Fruit fly (Drosophila melanogaster) whole organism, embryonic: ENCODE results near the gene Mst36Fb.
A peak's percentile ranks its signal among the peaks of the same experiment; 100 is the strongest.

Source experiments
- Ada2b ChIP-seq: fragments of 200-800 bp; sonication (Bioruptor generic); IDR thresholded peaks from 2 replicates; pipeline ENCODE4 v1.3.6; 2022; ENCODE audit warnings: missing biosample characterization, missing genetic modification characterization
- Atf-2 ChIP-seq: fragments of 200-800 bp; sonication (Bioruptor generic); optimal IDR thresholded peaks from 2 replicates; lab custom pipeline; 2016; ENCODE audit warnings: missing biosample characterization, missing genetic modification characterization
- Atf3 ChIP-seq: fragments of 200-800 bp; sonication (Bioruptor generic); optimal IDR thresholded peaks from 3 replicates; lab custom pipeline; 2016; ENCODE audit warnings: missing biosample characterization, missing genetic modification characterization
- Bdp1 ChIP-seq: fragments of 200-800 bp; sonication (Bioruptor generic); optimal IDR thresholded peaks from 3 replicates; lab custom pipeline; 2016; ENCODE audit warnings: missing biosample characterization, missing genetic modification characterization
- Blimp-1 ChIP-seq: fragments of 200-800 bp; sonication (Bioruptor generic); optimal IDR thresholded peaks from 3 replicates; lab custom pipeline; 2018; ENCODE audit warnings: missing biosample characterization, missing genetic modification characterization, mild to moderate bottlenecking, moderate library complexity, missing genetic modification reagents
- C15 ChIP-seq: fragments of 200-800 bp; sonication (Bioruptor generic); IDR thresholded peaks from 3 replicates; pipeline ENCODE4 v1.3.6; 2022; ENCODE audit warnings: missing biosample characterization, missing genetic modification characterization
- CG12155 ChIP-seq: fragments of 200-800 bp; sonication (Bioruptor generic); optimal IDR thresholded peaks from 3 replicates; lab custom pipeline; 2016; ENCODE audit warnings: missing biosample characterization, missing genetic modification characterization
- CG12744 ChIP-seq: fragments of 200-800 bp; sonication (Bioruptor generic); optimal IDR thresholded peaks from 2 replicates; lab custom pipeline; 2016; ENCODE audit warnings: missing biosample characterization, missing genetic modification characterization
- CG13624 ChIP-seq: fragments of 200-800 bp; sonication (Bioruptor generic); optimal IDR thresholded peaks from 2 replicates; lab custom pipeline; 2016; ENCODE audit warnings: missing biosample characterization, missing genetic modification characterization
- CG13775 ChIP-seq: fragments of 200-800 bp; sonication (Bioruptor generic); optimal IDR thresholded peaks from 3 replicates; lab custom pipeline; 2017; ENCODE audit warnings: missing biosample characterization, mild to moderate bottlenecking, missing genetic modification characterization
- CG14965 ChIP-seq: fragments of 200-800 bp; sonication (Bioruptor generic); optimal IDR thresholded peaks from 2 replicates; lab custom pipeline; 2016; ENCODE audit warnings: missing biosample characterization, missing genetic modification characterization, borderline replicate concordance
- CG2199 ChIP-seq: fragments of 200-800 bp; sonication (Bioruptor generic); IDR thresholded peaks from 3 replicates; pipeline ENCODE4 v1.3.6; 2022; ENCODE audit warnings: missing biosample characterization, missing genetic modification characterization
- CG2889 ChIP-seq: fragments of 200-800 bp; sonication (Bioruptor generic); IDR thresholded peaks from 3 replicates; pipeline ENCODE4 v1.3.6; 2022; ENCODE audit warnings: missing biosample characterization, missing genetic modification characterization
- CG30403 ChIP-seq: fragments of 200-800 bp; sonication (Bioruptor generic); optimal IDR thresholded peaks from 3 replicates; lab custom pipeline; 2016; ENCODE audit warnings: missing biosample characterization, missing genetic modification characterization
- CG30431 ChIP-seq: fragments of 200-800 bp; sonication (Bioruptor generic); optimal IDR thresholded peaks from 2 replicates; lab custom pipeline; 2017; ENCODE audit warnings: missing biosample characterization, missing genetic modification characterization
- CG31441 ChIP-seq: fragments of 200-800 bp; sonication (Bioruptor generic); IDR thresholded peaks from 2 replicates; pipeline ENCODE4 v1.3.6; 2022; ENCODE audit warnings: missing biosample characterization, missing genetic modification characterization
- CG32767 ChIP-seq: fragments of 200-800 bp; sonication (Bioruptor generic); IDR thresholded peaks from 2 replicates; pipeline ENCODE4 v1.3.6; 2022; ENCODE audit warnings: missing biosample characterization, missing genetic modification characterization
- CG43689 ChIP-seq: fragments of 200-800 bp; sonication (Bioruptor generic); IDR thresholded peaks from 2 replicates; pipeline ENCODE4 v1.3.6; 2022; ENCODE audit warnings: missing biosample characterization, missing genetic modification characterization
- CG5180 ChIP-seq: fragments of 200-800 bp; sonication (Bioruptor generic); optimal IDR thresholded peaks from 3 replicates; lab custom pipeline; 2017; ENCODE audit warnings: missing biosample characterization, missing genetic modification characterization, mild to moderate bottlenecking, moderate library complexity, missing genetic modification reagents
- CG6765 ChIP-seq: fragments of 200-800 bp; sonication (Bioruptor generic); optimal IDR thresholded peaks from 3 replicates; lab custom pipeline; 2017; ENCODE audit warnings: missing biosample characterization, mild to moderate bottlenecking, missing genetic modification characterization
- CG7271 ChIP-seq: fragments of 200-800 bp; sonication (Bioruptor generic); optimal IDR thresholded peaks from 2 replicates; lab custom pipeline; 2018; ENCODE audit warnings: missing biosample characterization, mild to moderate bottlenecking, missing genetic modification characterization, moderate library complexity
- CG9215 ChIP-seq: fragments of 200-800 bp; sonication (Bioruptor generic); IDR thresholded peaks from 2 replicates; pipeline ENCODE4 v1.3.6; 2022; ENCODE audit warnings: missing biosample characterization, missing genetic modification characterization
- Chrac-16 ChIP-seq: fragments of 200-800 bp; sonication (Bioruptor generic); optimal IDR thresholded peaks from 3 replicates; lab custom pipeline; 2016; ENCODE audit warnings: missing biosample characterization, missing genetic modification characterization
- Fer1 ChIP-seq: fragments of 200-800 bp; sonication (Bioruptor generic); optimal IDR thresholded peaks from 2 replicates; lab custom pipeline; 2017; ENCODE audit warnings: missing biosample characterization, mild to moderate bottlenecking, missing genetic modification characterization
- Fer3 ChIP-seq: fragments of 200-800 bp; sonication (Bioruptor generic); optimal IDR thresholded peaks from 2 replicates; lab custom pipeline; 2018; ENCODE audit warnings: missing biosample characterization, mild to moderate bottlenecking, missing genetic modification characterization, moderate library complexity
- HLH54F ChIP-seq: fragments of 200-800 bp; sonication (Bioruptor generic); optimal IDR thresholded peaks from 3 replicates; lab custom pipeline; 2016; ENCODE audit warnings: missing biosample characterization, missing genetic modification characterization
- HmgZ ChIP-seq: fragments of 200-800 bp; sonication (Bioruptor generic); optimal IDR thresholded peaks from 2 replicates; lab custom pipeline; 2018; ENCODE audit warnings: missing biosample characterization, mild to moderate bottlenecking, missing genetic modification characterization
- Hr3 ChIP-seq: fragments of 200-800 bp; sonication (Bioruptor generic); optimal IDR thresholded peaks from 3 replicates; lab custom pipeline; 2016; ENCODE audit warnings: missing biosample characterization, missing genetic modification characterization
- Hr51 ChIP-seq, 2 experiments: fragments of 200-800 bp; sonication (Bioruptor generic); optimal IDR thresholded peaks; 2 replicates in 1 of 2; 3 replicates in 1 of 2; lab custom pipeline; 2016 to 2018; ENCODE audit warnings: missing biosample characterization in 2 of 2, missing genetic modification characterization in 2 of 2, mild to moderate bottlenecking in 1 of 2, moderate library complexity in 1 of 2
- Jarid2 ChIP-seq: fragments of 200-800 bp; sonication (Bioruptor generic); optimal IDR thresholded peaks from 3 replicates; lab custom pipeline; 2017; ENCODE audit warnings: mild to moderate bottlenecking, missing biosample characterization, missing genetic modification reagents, missing genetic modification characterization
- Neu2 ChIP-seq: fragments of 200-800 bp; sonication (Bioruptor generic); optimal IDR thresholded peaks from 3 replicates; lab custom pipeline; 2016; ENCODE audit warnings: missing biosample characterization, missing genetic modification characterization, borderline replicate concordance
- Nf-YA ChIP-seq: fragments of 200-800 bp; sonication (Bioruptor generic); IDR thresholded peaks from 2 replicates; pipeline ENCODE4 v1.3.6; 2022; ENCODE audit warnings: missing biosample characterization, missing genetic modification characterization
- Oli ChIP-seq: fragments of 200-800 bp; sonication (Bioruptor generic); optimal IDR thresholded peaks from 2 replicates; lab custom pipeline; 2018; ENCODE audit warnings: missing biosample characterization, mild to moderate bottlenecking, missing genetic modification characterization, moderate library complexity
- Sox102F ChIP-seq: fragments of 200-800 bp; sonication (Bioruptor generic); optimal IDR thresholded peaks from 2 replicates; lab custom pipeline; 2018; ENCODE audit warnings: missing biosample characterization, mild to moderate bottlenecking, missing genetic modification characterization, moderate library complexity
- Xrp1 ChIP-seq: fragments of 200-800 bp; sonication (Bioruptor generic); IDR thresholded peaks from 2 replicates; pipeline ENCODE4 v1.3.6; 2022; ENCODE audit warnings: missing biosample characterization, missing genetic modification characterization
- ap ChIP-seq: fragments of 200-800 bp; sonication (Bioruptor generic); IDR thresholded peaks from 2 replicates; pipeline ENCODE4 v1.3.6; 2022; ENCODE audit warnings: missing biosample characterization, missing genetic modification characterization
- bbx ChIP-seq: fragments of 200-800 bp; sonication (Bioruptor generic); IDR thresholded peaks from 2 replicates; pipeline ENCODE4 v1.3.6; 2022; ENCODE audit warnings: missing biosample characterization, missing genetic modification characterization; ENCODE audit not compliant: partially characterized antibody
- bcd ChIP-seq: fragments of 200-800 bp; sonication (Bioruptor generic); optimal IDR thresholded peaks from 2 replicates; lab custom pipeline; 2017; ENCODE audit warnings: missing biosample characterization, mild to moderate bottlenecking, missing genetic modification characterization
- chif ChIP-seq, 2 experiments: fragments of 200-800 bp; sonication (Bioruptor generic); optimal IDR thresholded peaks; 3 replicates each; lab custom pipeline; 2016; ENCODE audit warnings: missing biosample characterization in 2 of 2, missing genetic modification characterization in 2 of 2
- ci ChIP-seq: fragments of 200-800 bp; sonication (Bioruptor generic); IDR thresholded peaks from 3 replicates; pipeline ENCODE4 v1.3.6; 2022; ENCODE audit warnings: missing biosample characterization, missing genetic modification characterization
- danr ChIP-seq: fragments of 200-800 bp; sonication (Bioruptor generic); IDR thresholded peaks from 2 replicates; pipeline ENCODE4 v1.3.6; 2022; ENCODE audit warnings: missing biosample characterization, missing genetic modification characterization
- dimm ChIP-seq: fragments of 200-800 bp; sonication (Bioruptor generic); IDR thresholded peaks from 2 replicates; pipeline ENCODE4 v1.3.6; 2022; ENCODE audit warnings: missing biosample characterization, missing genetic modification characterization
- dmrt11E ChIP-seq: fragments of 200-800 bp; sonication (Bioruptor generic); optimal IDR thresholded peaks from 3 replicates; lab custom pipeline; 2018; ENCODE audit warnings: missing biosample characterization, mild to moderate bottlenecking, missing genetic modification characterization, moderate library complexity
- dmrt99B ChIP-seq: fragments of 200-800 bp; sonication (Bioruptor generic); optimal IDR thresholded peaks from 2 replicates; lab custom pipeline; 2018; ENCODE audit warnings: missing biosample characterization, mild to moderate bottlenecking, missing genetic modification characterization, moderate library complexity
- en ChIP-seq: fragments of 200-800 bp; sonication (Bioruptor generic); optimal IDR thresholded peaks from 2 replicates; lab custom pipeline; 2016; ENCODE audit warnings: missing biosample characterization, missing genetic modification characterization
- lmd ChIP-seq: fragments of 200-800 bp; sonication (Bioruptor generic); IDR thresholded peaks from 2 replicates; pipeline ENCODE4 v1.3.6; 2022; ENCODE audit warnings: missing biosample characterization, missing genetic modification characterization
- maf-S ChIP-seq: fragments of 200-800 bp; sonication (Bioruptor generic); optimal IDR thresholded peaks from 2 replicates; lab custom pipeline; 2016; ENCODE audit warnings: missing biosample characterization, missing genetic modification characterization
- rib ChIP-seq: fragments of 200-800 bp; sonication (Bioruptor generic); IDR thresholded peaks from 2 replicates; pipeline ENCODE4 v1.3.6; 2022; ENCODE audit warnings: missing biosample characterization, missing genetic modification characterization
- so ChIP-seq: fragments of 200-800 bp; sonication (Bioruptor generic); IDR thresholded peaks from 3 replicates; pipeline ENCODE4 v1.3.6; 2022; ENCODE audit warnings: missing biosample characterization, missing genetic modification characterization
- sob ChIP-seq: fragments of 200-800 bp; sonication (Bioruptor generic); IDR thresholded peaks from 2 replicates; pipeline ENCODE4 v1.3.6; 2022; ENCODE audit warnings: missing biosample characterization, missing genetic modification characterization
- sqz ChIP-seq: fragments of 200-800 bp; sonication (Bioruptor generic); optimal IDR thresholded peaks from 3 replicates; lab custom pipeline; 2018; ENCODE audit warnings: missing biosample characterization, mild to moderate bottlenecking, missing genetic modification characterization
- tll ChIP-seq, 2 experiments: fragments of 200-800 bp in 1 of 2; fragments of >200 bp in 1 of 2; sonication (Bioruptor generic) in 1 of 2; optimal IDR thresholded peaks; 2 replicates each; lab custom pipeline; 2017 to 2019; ENCODE audit warnings: missing biosample characterization in 2 of 2, missing genetic modification characterization in 2 of 2, mild to moderate bottlenecking in 1 of 2, moderate library complexity in 1 of 2

The Mst36Fb gene

DNA sequence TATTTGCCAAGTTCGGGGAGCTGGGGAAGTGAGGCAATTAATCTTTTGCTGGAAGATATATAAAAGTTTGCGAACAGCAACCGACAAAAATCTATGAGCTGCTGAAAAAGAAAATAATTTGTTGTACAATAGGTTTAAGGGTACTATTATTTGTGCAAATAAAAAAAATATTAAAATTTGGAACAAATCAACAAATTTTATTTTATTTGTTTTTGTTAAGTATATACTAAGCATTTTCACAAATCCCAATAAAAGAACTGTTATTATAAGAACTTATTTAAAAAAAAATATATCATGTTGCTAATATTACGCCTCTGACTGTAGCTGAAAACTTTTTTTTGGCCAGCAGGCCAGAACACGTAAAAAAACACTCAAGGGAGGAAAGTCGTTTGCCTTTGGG, 16.8 kb downstream of the Mst36Fb start (continued):
- no peak for TF ChIP-seq chif (GFP tag; optimal IDR thresholded peaks at IDR 0.05; lab: Kevin White, UChicago)
- TF ChIP-seq bbx, result no peak
- TF ChIP-seq Fer1 (GFP tag; lab: Kevin White, UChicago), result peak; percentile 54
- no peak for TF ChIP-seq rib (GFP tag; lab: Robert Waterston, UW)
- TF ChIP-seq Chrac-16 (GFP tag; lab: Kevin White, UChicago), result no peak
- peak in 1 of 2 experiments; percentile 52 for TF ChIP-seq Hr51 (GFP tag; optimal IDR thresholded peaks at IDR 0.05; lab: Kevin White, UChicago)
- peak; percentile 14 for TF ChIP-seq Fer3
- TF ChIP-seq lmd (GFP tag; lab: Robert Waterston, UW), result no peak
- TF ChIP-seq Blimp-1 (GFP tag; lab: Kevin White, UChicago), result peak; percentile 36
- no peak for TF ChIP-seq tll (GFP tag; optimal IDR thresholded peaks at IDR 0.05; lab: Kevin White, UChicago)
- TF ChIP-seq en (GFP tag; lab: Kevin White, UChicago), result no peak
- peak; percentile 51; the same call in 1 of the 2 replicates for TF ChIP-seq Ada2b
- TF ChIP-seq CG14965 (GFP tag; lab: Kevin White, UChicago), result no peak
- no peak for TF ChIP-seq HLH54F
- TF ChIP-seq Bdp1, result no peak
- TF ChIP-seq Hr3, result no peak
- TF ChIP-seq CG2889, result no peak
- TF ChIP-seq Jarid2, result no peak
- no peak for TF ChIP-seq sob (GFP tag; lab: Robert Waterston, UW)
- TF ChIP-seq CG9215, result 0 out of 2 replicates have a peak, but pooled peaks have one; percentile 21
- TF ChIP-seq CG6765 (GFP tag; lab: Kevin White, UChicago), result no peak
- TF ChIP-seq dmrt11E (tag; lab: Kevin White, UChicago), result no peak
- no peak for TF ChIP-seq dimm (GFP tag; lab: Robert Waterston, UW)
- TF ChIP-seq Atf-2 (GFP tag; lab: Kevin White, UChicago), result no peak
- TF ChIP-seq Neu2 (GFP tag; lab: Kevin White, UChicago), result no peak
- no peak for TF ChIP-seq ci (GFP tag; lab: Robert Waterston, UW)
- no peak for TF ChIP-seq CG32767
- peak; percentile 12 for TF ChIP-seq bcd (GFP tag; lab: Kevin White, UChicago)
- TF ChIP-seq CG5180 (GFP tag; lab: Kevin White, UChicago), result no peak
- no peak for TF ChIP-seq so
- no peak for TF ChIP-seq HmgZ (tag; lab: Kevin White, UChicago)
- no peak for TF ChIP-seq Nf-YA (GFP tag; lab: Robert Waterston, UW)
- no peak for TF ChIP-seq CG12155 (GFP tag; lab: Kevin White, UChicago)
- TF ChIP-seq Oli (tag; lab: Kevin White, UChicago), result no peak
- no peak for TF ChIP-seq CG13624 (GFP tag; lab: Kevin White, UChicago)
- TF ChIP-seq CG7271 (tag; lab: Kevin White, UChicago), result no peak
- TF ChIP-seq danr, result no peak
- no peak for TF ChIP-seq maf-S (GFP tag; lab: Kevin White, UChicago)
- no peak for TF ChIP-seq Atf3 (GFP tag; lab: Kevin White, UChicago)
- TF ChIP-seq ap (GFP tag; lab: Robert Waterston, UW), result no peak
- TF ChIP-seq Sox102F (GFP tag; lab: Kevin White, UChicago), result no peak
- no peak for TF ChIP-seq CG12744 (GFP tag; lab: Kevin White, UChicago)
- no peak for TF ChIP-seq CG13775 (GFP tag; lab: Kevin White, UChicago)
- TF ChIP-seq CG2199, result no peak
- TF ChIP-seq dmrt99B (tag; lab: Kevin White, UChicago), result peak; percentile 70
- no peak for TF ChIP-seq sqz (GFP tag; lab: Kevin White, UChicago)
- no peak for TF ChIP-seq CG43689
- no peak for TF ChIP-seq CG30431 (GFP tag; lab: Kevin White, UChicago)
- peak; percentile 34 for TF ChIP-seq CG30403
- no peak for TF ChIP-seq C15 (GFP tag; lab: Robert Waterston, UW)
- peak; percentile 52; the same call in 1 of the 2 replicates for TF ChIP-seq CG31441
- peak; percentile 25; the same call in 1 of the 2 replicates for TF ChIP-seq Xrp1 (GFP tag; lab: Robert Waterston, UW)
